Fruit fly (Drosophila melanogaster) whole organism, prepupa: ENCODE results near the gene ScsbetaG.

Experiments
- CG7368 ChIP-seq: fragments of 200-800 bp; sonication (Bioruptor generic); optimal IDR thresholded peaks from 3 replicates; lab custom pipeline; 2016; ENCODE audit warnings: missing biosample characterization, missing genetic modification characterization
- achi ChIP-seq: fragments of 200-800 bp; sonication (Bioruptor generic); optimal IDR thresholded peaks from 3 replicates; lab custom pipeline; 2016; ENCODE audit warnings: missing biosample characterization, missing genetic modification characterization

dm6 chr3L:5551087-5551486 lies 12.4 kb downstream of the ScsbetaG start, which contains the start of gene frm:
- peak; percentile 1 for TF ChIP-seq CG7368 (GFP tag; lab: Kevin White, UChicago)
- no peak for TF ChIP-seq achi
